Worm (Caenorhabditis elegans): Measurements from ENCODE around the gene W02D7.12.

- TF ChIP-seq ceh-82 (tag; optimal IDR thresholded peaks at IDR 0.05) (no peak), mdl-1 (tag; optimal IDR thresholded peaks at IDR 0.05) (no peak), nhr-237 (tag; optimal IDR thresholded peaks at IDR 0.05) (no peak), nhr-12 (tag; optimal IDR thresholded peaks at IDR 0.05) (no peak), nhr-25 (tag; optimal IDR thresholded peaks at IDR 0.05) (no peak), nhr-11 (tag; optimal IDR thresholded peaks at IDR 0.05) (no peak)
Observed at ce11 chrV:8342416-8342815, 31.1 kb downstream of the W02D7.12 start.
